Worm (Caenorhabditis elegans): Measurements from ENCODE around the gene srw-76.

- no peak for TF ChIP-seq ztf-23 (GFP tag; IDR thresholded peaks at IDR 0.05)
- TF ChIP-seq klf-2 (GFP tag; conservative IDR thresholded peaks at IDR 0.05): no peak
- TF ChIP-seq tab-1 (GFP tag; IDR thresholded peaks at IDR 0.05): no peak
- TF ChIP-seq flt-1 (GFP tag; IDR thresholded peaks at IDR 0.05): no peak
- TF ChIP-seq med-1 (GFP tag; optimal IDR thresholded peaks at IDR 0.05; ENCODE audit: insufficient read depth): no peak
- TF ChIP-seq T22C8.4 (GFP tag; IDR thresholded peaks at IDR 0.05): no peak
- no peak for TF ChIP-seq ztf-29 (GFP tag; IDR thresholded peaks at IDR 0.05)
- no peak for TF ChIP-seq cog-1 (tag; optimal IDR thresholded peaks at IDR 0.05)
- no peak for TF ChIP-seq ref-1 (GFP tag; conservative IDR thresholded peaks at IDR 0.05)
These were observed 32.6 kb downstream of the srw-76 start for ce11 chrV:16605463-16605862.

Data from whole organism, midembryonic.